Fruit fly (Drosophila melanogaster) whole organism, embryonic: Measurements from ENCODE around the gene CG32106.

ENCODE experiments used
- Aef1 ChIP-seq: fragments of 200-800 bp; sonication (Bioruptor generic); IDR thresholded peaks from 3 replicates; pipeline ENCODE4 v1.3.6; 2022; ENCODE audit warnings: missing biosample characterization, missing genetic modification characterization
- CG10462 ChIP-seq: fragments of 200-800 bp; sonication (Bioruptor generic); optimal IDR thresholded peaks from 2 replicates; lab custom pipeline; 2016; ENCODE audit warnings: missing biosample characterization, missing genetic modification characterization
- CG11085 ChIP-seq: fragments of 200-800 bp; sonication (Bioruptor generic); IDR thresholded peaks from 2 replicates; pipeline ENCODE4 v1.3.6; 2022; ENCODE audit warnings: missing biosample characterization, missing genetic modification characterization
- CG11560 ChIP-seq: fragments of 200-800 bp; sonication (Bioruptor generic); IDR thresholded peaks from 3 replicates; pipeline ENCODE4 v1.3.6; 2022; ENCODE audit warnings: missing biosample characterization, missing genetic modification characterization
- CG13287 ChIP-seq: fragments of 200-800 bp; sonication (Bioruptor generic); IDR thresholded peaks from 2 replicates; pipeline ENCODE4 v1.3.6; 2022; ENCODE audit warnings: missing biosample characterization, missing genetic modification characterization; ENCODE audit not compliant: partially characterized antibody
- CG14965 ChIP-seq: fragments of 200-800 bp; sonication (Bioruptor generic); optimal IDR thresholded peaks from 2 replicates; lab custom pipeline; 2016; ENCODE audit warnings: missing biosample characterization, missing genetic modification characterization, borderline replicate concordance
- CG1529 ChIP-seq: fragments of 200-800 bp; sonication (Bioruptor generic); optimal IDR thresholded peaks from 3 replicates; lab custom pipeline; 2018; ENCODE audit warnings: missing biosample characterization, missing genetic modification characterization
- CG1602 ChIP-seq: fragments of 200-800 bp; sonication (Bioruptor generic); optimal IDR thresholded peaks from 3 replicates; lab custom pipeline; 2016; ENCODE audit warnings: missing biosample characterization, missing genetic modification characterization
- CG16779 ChIP-seq: fragments of 200-800 bp; sonication (Bioruptor generic); IDR thresholded peaks from 2 replicates; pipeline ENCODE4 v1.3.6; 2022; ENCODE audit warnings: missing biosample characterization, missing genetic modification characterization
- CG17912 ChIP-seq: fragments of 200-800 bp; sonication (Bioruptor generic); optimal IDR thresholded peaks from 2 replicates; lab custom pipeline; 2018; ENCODE audit warnings: missing biosample characterization, mild to moderate bottlenecking, missing genetic modification characterization
- CG18764 ChIP-seq: fragments of 200-800 bp; sonication (Bioruptor generic); optimal IDR thresholded peaks from 3 replicates; lab custom pipeline; 2016; ENCODE audit warnings: missing biosample characterization, missing genetic modification characterization
- CG30020 ChIP-seq: fragments of 200-800 bp; optimal IDR thresholded peaks from 2 replicates; lab custom pipeline; 2019; ENCODE audit warnings: missing biosample characterization, mild to moderate bottlenecking, missing genetic modification characterization, moderate library complexity
- CG31224 ChIP-seq: fragments of 200-800 bp; sonication (Bioruptor generic); IDR thresholded peaks from 2 replicates; pipeline ENCODE4 v1.3.6; 2022; ENCODE audit warnings: missing biosample characterization, missing genetic modification characterization
- CG32532 ChIP-seq: fragments of 200-800 bp; sonication (Bioruptor generic); IDR thresholded peaks from 2 replicates; pipeline ENCODE4 v1.3.6; 2022; ENCODE audit warnings: missing biosample characterization, missing genetic modification characterization
- CG34376 ChIP-seq: fragments of 200-800 bp; sonication (Bioruptor generic); optimal IDR thresholded peaks from 2 replicates; lab custom pipeline; 2018; ENCODE audit warnings: missing biosample characterization, mild to moderate bottlenecking, missing genetic modification characterization
- CG34422 ChIP-seq: fragments of 200-800 bp; sonication (Bioruptor generic); IDR thresholded peaks from 3 replicates; pipeline ENCODE4 v1.3.6; 2022; ENCODE audit warnings: missing biosample characterization, missing genetic modification characterization
- CG3726 ChIP-seq: fragments of 200-800 bp; sonication (Bioruptor generic); IDR thresholded peaks from 3 replicates; pipeline ENCODE4, ENCODE4 v1.3.6; 2022; ENCODE audit warnings: missing biosample characterization, missing genetic modification characterization
- CG4404 ChIP-seq: fragments of 200-800 bp; sonication (Bioruptor generic); IDR thresholded peaks from 2 replicates; pipeline ENCODE4 v1.3.6; 2022; ENCODE audit warnings: missing biosample characterization, missing genetic modification characterization
- CG4730 ChIP-seq: fragments of 200-800 bp; sonication (Bioruptor generic); IDR thresholded peaks from 2 replicates; pipeline ENCODE4 v1.3.6; 2022; ENCODE audit warnings: missing biosample characterization, missing genetic modification characterization
- CG6765 ChIP-seq: fragments of 200-800 bp; sonication (Bioruptor generic); optimal IDR thresholded peaks from 3 replicates; lab custom pipeline; 2017; ENCODE audit warnings: missing biosample characterization, mild to moderate bottlenecking, missing genetic modification characterization
- CG7372 ChIP-seq: fragments of 200-800 bp; sonication (Bioruptor generic); IDR thresholded peaks from 2 replicates; pipeline ENCODE4 v1.3.6; 2022; ENCODE audit warnings: missing biosample characterization, missing genetic modification characterization
- CG7839 ChIP-seq: fragments of 200-800 bp; sonication (Bioruptor generic); optimal IDR thresholded peaks from 3 replicates; lab custom pipeline; 2018; ENCODE audit warnings: missing biosample characterization, mild to moderate bottlenecking, missing genetic modification characterization, moderate library complexity
- CG7928 ChIP-seq: fragments of 200-800 bp; sonication (Bioruptor generic); optimal IDR thresholded peaks from 2 replicates; lab custom pipeline; 2017; ENCODE audit warnings: missing biosample characterization, mild to moderate bottlenecking, missing genetic modification characterization
- CG8478 ChIP-seq: fragments of >200 bp; optimal IDR thresholded peaks from 2 replicates; lab custom pipeline; 2018
- CG8765 ChIP-seq: fragments of 200-800 bp; sonication (Bioruptor generic); IDR thresholded peaks from 2 replicates; pipeline ENCODE4 v1.3.6; 2022; ENCODE audit warnings: missing biosample characterization, missing genetic modification characterization
- D ChIP-seq, 2 experiments: fragments of 200-800 bp in 1 of 2; fragments of >200 bp in 1 of 2; sonication (Bioruptor generic) in 1 of 2; optimal IDR thresholded peaks; 2 replicates in 1 of 2; 3 replicates in 1 of 2; lab custom pipeline; 2017; ENCODE audit warnings: mild to moderate bottlenecking in 1 of 2, missing biosample characterization in 1 of 2, missing genetic modification characterization in 1 of 2, missing genetic modification reagents in 1 of 2
- ERR ChIP-seq: fragments of 200-800 bp; sonication (Bioruptor generic); optimal IDR thresholded peaks from 2 replicates; lab custom pipeline; 2016; ENCODE audit warnings: missing biosample characterization, missing genetic modification characterization
- HLH4C ChIP-seq: fragments of 200-800 bp; sonication (Bioruptor generic); IDR thresholded peaks from 3 replicates; pipeline ENCODE4 v1.3.6; 2022; ENCODE audit warnings: missing biosample characterization, missing genetic modification characterization; ENCODE audit not compliant: partially characterized antibody
- Hmr ChIP-seq: fragments of 200-800 bp; sonication (Bioruptor generic); optimal IDR thresholded peaks from 3 replicates; lab custom pipeline; 2017; ENCODE audit warnings: mild to moderate bottlenecking, missing biosample characterization, missing genetic modification reagents, missing genetic modification characterization
- Hr78 ChIP-seq, 2 experiments: fragments of 200-800 bp in 1 of 2; fragments of >200 bp in 1 of 2; sonication (Bioruptor generic) in 1 of 2; optimal IDR thresholded peaks; 2 replicates each; lab custom pipeline; 2017 to 2019; ENCODE audit warnings: missing biosample characterization in 2 of 2, missing genetic modification characterization in 2 of 2, mild to moderate bottlenecking in 1 of 2, moderate library complexity in 1 of 2
- Meics ChIP-seq: fragments of 200-800 bp; sonication (Bioruptor generic); optimal IDR thresholded peaks from 2 replicates; lab custom pipeline; 2017; ENCODE audit warnings: missing biosample characterization, mild to moderate bottlenecking, missing genetic modification characterization
- NC2β ChIP-seq: fragments of 200-800 bp; sonication (Bioruptor generic); optimal IDR thresholded peaks from 2 replicates; lab custom pipeline; 2016; ENCODE audit warnings: missing biosample characterization, missing genetic modification characterization
- Neu2 ChIP-seq: fragments of 200-800 bp; sonication (Bioruptor generic); optimal IDR thresholded peaks from 3 replicates; lab custom pipeline; 2016; ENCODE audit warnings: missing biosample characterization, missing genetic modification characterization, borderline replicate concordance
- Nf-YB ChIP-seq: fragments of 200-800 bp; sonication (Bioruptor generic); optimal IDR thresholded peaks from 3 replicates; lab custom pipeline; 2019; ENCODE audit warnings: missing biosample characterization, mild to moderate bottlenecking, missing genetic modification characterization, moderate library complexity
- Nf-YC ChIP-seq: fragments of 200-800 bp; optimal IDR thresholded peaks from 3 replicates; lab custom pipeline; 2019; ENCODE audit warnings: missing biosample characterization, mild to moderate bottlenecking, missing genetic modification characterization, moderate library complexity
- Six4 ChIP-seq: fragments of 200-800 bp; sonication (Bioruptor generic); optimal IDR thresholded peaks from 2 replicates; lab custom pipeline; 2016; ENCODE audit warnings: missing biosample characterization, missing genetic modification characterization
- YL-1 ChIP-seq: fragments of 200-800 bp; sonication (Bioruptor generic); optimal IDR thresholded peaks from 3 replicates; lab custom pipeline; 2017; ENCODE audit warnings: missing biosample characterization, mild to moderate bottlenecking, missing genetic modification characterization
- bigmax ChIP-seq: fragments of 200-800 bp; sonication (Bioruptor generic); optimal IDR thresholded peaks from 2 replicates; lab custom pipeline; 2018; ENCODE audit warnings: missing biosample characterization, mild to moderate bottlenecking, missing genetic modification characterization
- caup ChIP-seq: fragments of 200-800 bp; sonication (Bioruptor generic); optimal IDR thresholded peaks from 3 replicates; lab custom pipeline; 2017; ENCODE audit warnings: missing biosample characterization, mild to moderate bottlenecking, missing genetic modification characterization, moderate library complexity; ENCODE audit not compliant: severe bottlenecking
- chn ChIP-seq: fragments of 200-800 bp; sonication (Bioruptor generic); optimal IDR thresholded peaks from 2 replicates; lab custom pipeline; 2016; ENCODE audit warnings: missing biosample characterization, missing genetic modification characterization
- gem ChIP-seq: fragments of 200-800 bp; sonication (Bioruptor generic); optimal IDR thresholded peaks from 2 replicates; lab custom pipeline; 2019; ENCODE audit warnings: missing biosample characterization, mild to moderate bottlenecking, missing genetic modification characterization, moderate library complexity
- h ChIP-seq: fragments of >200 bp; optimal IDR thresholded peaks from 2 replicates; lab custom pipeline; 2017
- hkb ChIP-seq, 2 experiments: fragments of 200-800 bp in 1 of 2; fragments of >200 bp in 1 of 2; sonication (Bioruptor generic) in 1 of 2; IDR thresholded peaks in 1 of 2; optimal IDR thresholded peaks in 1 of 2; 2 replicates each; pipeline versions ENCODE4 v1.3.6 to Lab custom; 2017 to 2022; ENCODE audit warnings: missing biosample characterization in 1 of 2, missing genetic modification characterization in 1 of 2
- ken ChIP-seq: fragments of 200-800 bp; sonication (Bioruptor generic); IDR thresholded peaks from 3 replicates; pipeline ENCODE4 v1.3.6; 2022; ENCODE audit warnings: missing biosample characterization, missing genetic modification characterization
- rib ChIP-seq: fragments of 200-800 bp; sonication (Bioruptor generic); IDR thresholded peaks from 2 replicates; pipeline ENCODE4 v1.3.6; 2022; ENCODE audit warnings: missing biosample characterization, missing genetic modification characterization
- scrt ChIP-seq: fragments of 200-800 bp; sonication (Bioruptor generic); optimal IDR thresholded peaks from 2 replicates; lab custom pipeline; 2018; ENCODE audit warnings: missing biosample characterization, mild to moderate bottlenecking, missing genetic modification characterization, moderate library complexity
- sr ChIP-seq: fragments of 200-800 bp; sonication (Bioruptor generic); IDR thresholded peaks from 3 replicates; pipeline ENCODE4 v1.3.6; 2022; ENCODE audit warnings: missing biosample characterization, missing genetic modification characterization
- tna ChIP-seq: fragments of 200-800 bp; sonication (Bioruptor generic); IDR thresholded peaks from 2 replicates; pipeline ENCODE4 v1.3.6; 2022; ENCODE audit warnings: missing biosample characterization, missing genetic modification characterization; ENCODE audit not compliant: partially characterized antibody
- wdn ChIP-seq: fragments of 200-800 bp; sonication (Bioruptor generic); IDR thresholded peaks from 2 replicates; pipeline ENCODE4 v1.3.6; 2022; ENCODE audit warnings: missing biosample characterization, missing genetic modification characterization

The CG32106 gene

dm6 chr3L:12772740-12773686 lies 5.5 kb downstream of the CG32106 start, which contains the start of gene Hip1 (continued):
- no peak for TF ChIP-seq hkb (optimal IDR thresholded peaks at IDR 0.05; lab: Kevin White, UChicago)
- TF ChIP-seq hkb (GFP tag; IDR thresholded peaks at IDR 0.05; lab: Robert Waterston, UW), result peak; percentile 46; the same call in 1 of the 2 replicates
- no peak for TF ChIP-seq Hr78 (GFP tag; optimal IDR thresholded peaks at IDR 0.05; lab: Kevin White, UChicago)
- TF ChIP-seq YL-1 (GFP tag; lab: Kevin White, UChicago), result peak; percentile 0
- no peak for TF ChIP-seq bigmax (GFP tag; lab: Kevin White, UChicago)
- no peak for TF ChIP-seq CG1602 (GFP tag; lab: Kevin White, UChicago)
- no peak for TF ChIP-seq CG16779 (GFP tag; lab: Robert Waterston, UW)
- TF ChIP-seq h (lab: Kevin White, UChicago), result no peak
- no peak for TF ChIP-seq CG8765 (GFP tag; lab: Robert Waterston, UW)
- TF ChIP-seq caup (GFP tag; lab: Kevin White, UChicago), result no peak
- no peak for TF ChIP-seq ken (GFP tag; lab: Robert Waterston, UW)
- peak; percentile 48 for TF ChIP-seq CG34376 (GFP tag; lab: Kevin White, UChicago)
- TF ChIP-seq Aef1, result no peak
- no peak for TF ChIP-seq CG4730 (GFP tag; lab: Robert Waterston, UW)
- TF ChIP-seq CG7839, result no peak
- TF ChIP-seq HLH4C (GFP tag; lab: Robert Waterston, UW), result peak; percentile 79
- TF ChIP-seq CG13287 (GFP tag; lab: Robert Waterston, UW), result peak; percentile 95
- TF ChIP-seq D (optimal IDR thresholded peaks at IDR 0.05; lab: Kevin White, UChicago), result no peak
- no peak for TF ChIP-seq D (GFP tag; optimal IDR thresholded peaks at IDR 0.05; lab: Kevin White, UChicago)
- TF ChIP-seq Meics (GFP tag; lab: Kevin White, UChicago), result no peak
- no peak for TF ChIP-seq CG18764
- TF ChIP-seq CG3726 (GFP tag; lab: Robert Waterston, UW), result no peak
- TF ChIP-seq CG31224 (GFP tag; lab: Robert Waterston, UW), result no peak
- peak; percentile 84 for TF ChIP-seq tna (GFP tag; lab: Robert Waterston, UW)
- TF ChIP-seq sr (GFP tag; lab: Robert Waterston, UW), result no peak
- no peak for TF ChIP-seq CG32532 (GFP tag; lab: Robert Waterston, UW)
- no peak for TF ChIP-seq Neu2 (GFP tag; lab: Kevin White, UChicago)
- TF ChIP-seq rib (GFP tag; lab: Robert Waterston, UW), result no peak
- peak; percentile 34 for TF ChIP-seq CG30020
- no peak for TF ChIP-seq Nf-YC
- TF ChIP-seq CG17912 (GFP tag; lab: Kevin White, UChicago), result no peak
- TF ChIP-seq chn (GFP tag; lab: Kevin White, UChicago), result no peak
- no peak for TF ChIP-seq CG11085 (GFP tag; lab: Robert Waterston, UW)
- no peak for TF ChIP-seq CG4404
- no peak for TF ChIP-seq CG7928 (GFP tag; lab: Kevin White, UChicago)
- no peak for TF ChIP-seq Hmr (GFP tag; lab: Kevin White, UChicago)
- no peak for TF ChIP-seq CG6765 (GFP tag; lab: Kevin White, UChicago)
- TF ChIP-seq CG14965 (GFP tag; lab: Kevin White, UChicago), result no peak
- TF ChIP-seq CG1529 (GFP tag; lab: Kevin White, UChicago), result no peak
- TF ChIP-seq Six4 (GFP tag; lab: Kevin White, UChicago), result no peak
- TF ChIP-seq CG11560 (tag; lab: Robert Waterston, UW), result no peak
- no peak for TF ChIP-seq CG10462 (GFP tag; lab: Kevin White, UChicago)
- TF ChIP-seq CG8478 (lab: Kevin White, UChicago), result no peak
- no peak for TF ChIP-seq CG34422
- no peak for TF ChIP-seq wdn (GFP tag; lab: Robert Waterston, UW)
- TF ChIP-seq Nf-YB (GFP tag; lab: Kevin White, UChicago), result no peak
- no peak for TF ChIP-seq NC2β (GFP tag; lab: Kevin White, UChicago)
- TF ChIP-seq CG7372 (GFP tag; lab: Robert Waterston, UW), result no peak
- no peak for TF ChIP-seq scrt (GFP tag; lab: Kevin White, UChicago)
- no peak for TF ChIP-seq ERR (GFP tag; lab: Kevin White, UChicago)
- no peak for TF ChIP-seq gem (tag; lab: Kevin White, UChicago)
